Fruit fly (Drosophila melanogaster): ENCODE measurements around the gene Kcmf1.

The Kcmf1 gene

DNA sequence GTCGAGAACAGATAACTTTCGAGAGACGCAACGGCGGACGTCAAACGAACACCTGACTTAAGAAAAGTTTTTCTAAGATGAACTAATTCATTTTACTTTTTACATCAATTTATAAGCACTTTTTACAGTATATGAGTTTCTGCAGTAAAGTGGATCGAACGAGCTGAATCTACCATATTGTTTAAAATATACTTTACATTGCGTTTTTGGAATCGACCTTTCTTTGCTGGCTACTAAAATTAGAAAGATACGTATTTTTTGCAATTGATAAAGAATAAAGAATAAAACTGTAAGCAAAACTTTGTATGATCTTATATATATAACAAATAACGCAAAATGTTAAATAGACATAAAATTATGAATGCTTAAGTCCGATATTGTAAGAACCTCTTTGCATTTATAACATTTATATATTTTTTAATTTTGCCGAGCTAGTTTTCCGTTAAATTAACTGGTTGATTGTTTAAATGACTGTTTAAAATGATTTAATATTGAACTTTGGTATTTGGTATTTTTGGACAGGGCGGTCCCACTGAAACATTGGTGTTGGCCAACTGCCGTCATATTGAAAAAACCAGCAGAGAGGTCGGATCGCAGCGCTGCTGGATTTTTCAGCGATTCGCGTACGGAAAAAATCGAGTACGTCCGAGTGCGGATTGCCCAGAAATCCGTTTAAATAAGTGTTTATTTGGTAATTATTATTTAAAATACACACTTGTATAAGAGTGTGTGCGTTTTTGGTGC is 37.4 kb upstream of the Kcmf1 start, which contains the start of gene Kdm2 (continued):
- TF ChIP-seq ato (GFP tag; IDR thresholded peaks at IDR 0.05; ENCODE audit: partially characterized antibody) (no peak), pros (GFP tag; optimal IDR thresholded peaks at IDR 0.05) (no peak), slbo (GFP tag; IDR thresholded peaks at IDR 0.05) (no peak), pfk (GFP tag; optimal IDR thresholded peaks at IDR 0.05) (peak; percentile 49), grau (tag; optimal IDR thresholded peaks at IDR 0.05) (peak; percentile 27), CG17186 (GFP tag; optimal IDR thresholded peaks at IDR 0.05) (no peak), Dfd (GFP tag; optimal IDR thresholded peaks at IDR 0.05) (no peak), gem (tag; optimal IDR thresholded peaks at IDR 0.05) (peak; percentile 12), otp (GFP tag; IDR thresholded peaks at IDR 0.05) (no peak), CG6765 (GFP tag; optimal IDR thresholded peaks at IDR 0.05) (peak; percentile 57), HLH4C (GFP tag; IDR thresholded peaks at IDR 0.05; ENCODE audit: partially characterized antibody) (no peak), CoRest (tag; optimal IDR thresholded peaks at IDR 0.05) (no peak), CG12299 (tag; optimal IDR thresholded peaks at IDR 0.05) (peak; percentile 0), caup (GFP tag; optimal IDR thresholded peaks at IDR 0.05; ENCODE audit: severe bottlenecking) (peak; percentile 9), CG2889 (GFP tag; IDR thresholded peaks at IDR 0.05) (no peak), ftz-f1 (GFP tag; optimal IDR thresholded peaks at IDR 0.05) (no peak), sens (GFP tag) (peak; percentile 73), sima (GFP tag; optimal IDR thresholded peaks at IDR 0.05) (no peak), pho (GFP tag; optimal IDR thresholded peaks at IDR 0.05) (no peak), pnt (GFP tag; optimal IDR thresholded peaks at IDR 0.05) (no peak), luna (GFP tag; optimal IDR thresholded peaks at IDR 0.05) (no peak), Asciz (GFP tag; optimal IDR thresholded peaks at IDR 0.05) (no peak), Fer2 (tag; optimal IDR thresholded peaks at IDR 0.05) (no peak), B-H1 (GFP tag; IDR thresholded peaks at IDR 0.05) (no peak), CG8281 (tag; optimal IDR thresholded peaks at IDR 0.05) (peak; percentile 18), trem (tag; optimal IDR thresholded peaks at IDR 0.05) (peak; percentile 65), unpg (GFP tag; optimal IDR thresholded peaks at IDR 0.05) (peak; percentile 18), fd3F (GFP tag; optimal IDR thresholded peaks at IDR 0.05) (no peak), CG33213 (GFP tag; optimal IDR thresholded peaks at IDR 0.05) (peak; percentile 21), crc (GFP tag; optimal IDR thresholded peaks at IDR 0.05) (no peak), Oli (tag; optimal IDR thresholded peaks at IDR 0.05) (no peak), fd102C (GFP tag; optimal IDR thresholded peaks at IDR 0.05) (peak; percentile 48), NC2β (GFP tag; optimal IDR thresholded peaks at IDR 0.05) (no peak), ap (GFP tag; IDR thresholded peaks at IDR 0.05) (no peak), Doc3 (GFP tag; IDR thresholded peaks at IDR 0.05; ENCODE audit: partially characterized antibody) (no peak), Fer3 (tag; optimal IDR thresholded peaks at IDR 0.05) (peak; percentile 42), CG8290 (GFP tag; optimal IDR thresholded peaks at IDR 0.05) (no peak), CG8290 (tag; optimal IDR thresholded peaks at IDR 0.05) (peak in 1 of 2 experiments; percentile 77), hbn (GFP tag; IDR thresholded peaks at IDR 0.05; ENCODE audit: partially characterized antibody) (no peak), CG9727 (GFP tag; optimal IDR thresholded peaks at IDR 0.05) (no peak), CG6654 (GFP tag; optimal IDR thresholded peaks at IDR 0.05) (no peak), Poxn (GFP tag; IDR thresholded peaks at IDR 0.05) (no peak), CG9437 (GFP tag; optimal IDR thresholded peaks at IDR 0.05) (no peak), CG18476 (GFP tag; optimal IDR thresholded peaks at IDR 0.05) (no peak), BtbVII (GFP tag; optimal IDR thresholded peaks at IDR 0.05) (peak; percentile 34), CTCF (GFP tag; optimal IDR thresholded peaks at IDR 0.05) (peak; percentile 56), Tbp (GFP tag; optimal IDR thresholded peaks at IDR 0.05) (no peak), CG11560 (tag; IDR thresholded peaks at IDR 0.05) (no peak), CG15479 (GFP tag; optimal IDR thresholded peaks at IDR 0.05) (no peak), CG14050 (GFP tag; IDR thresholded peaks at IDR 0.05) (no peak), CG12104 (GFP tag; optimal IDR thresholded peaks at IDR 0.05) (no peak)
